Fruit fly (Drosophila melanogaster) whole organism, wandering third instar larva: ENCODE data around the gene Grip84.
A peak's percentile ranks its signal among the peaks of the same experiment; 100 is the strongest.

Experiments used
- Abd-B ChIP-seq: fragments of >200 bp; optimal IDR thresholded peaks from 2 replicates; lab custom pipeline; 2017; ENCODE audit warnings: missing biosample characterization, missing genetic modification characterization
- CG32264 ChIP-seq: fragments of 200-800 bp; sonication (Bioruptor generic); optimal IDR thresholded peaks from 2 replicates; lab custom pipeline; 2016; ENCODE audit warnings: missing biosample characterization, missing genetic modification characterization
- CG9705 ChIP-seq: fragments of 200-800 bp; sonication (Bioruptor generic); optimal IDR thresholded peaks from 2 replicates; lab custom pipeline; 2018; ENCODE audit warnings: missing biosample characterization, mild to moderate bottlenecking, missing genetic modification characterization
- Dfd ChIP-seq: fragments of >200 bp; optimal IDR thresholded peaks from 2 replicates; lab custom pipeline; 2017; ENCODE audit warnings: missing biosample characterization, missing genetic modification characterization
- Dif ChIP-seq: fragments of 200-275, 200-300 bp; sonication (Bioruptor generic); optimal IDR thresholded peaks from 2 replicates; lab custom pipeline; 2018; ENCODE audit warnings: missing biosample characterization, missing genetic modification characterization; ENCODE audit not compliant: partially characterized antibody
- GATAd ChIP-seq: sonication (Bioruptor generic); optimal IDR thresholded peaks from 2 replicates; lab custom pipeline; 2016; ENCODE audit warnings: missing biosample characterization, missing genetic modification characterization
- HLH106 ChIP-seq: fragments of 200-800 bp; optimal IDR thresholded peaks from 3 replicates; lab custom pipeline; 2019; ENCODE audit warnings: missing biosample characterization, mild to moderate bottlenecking, missing genetic modification characterization, moderate library complexity
- Hnf4 ChIP-seq: fragments of 200-800 bp; sonication (Bioruptor generic); optimal IDR thresholded peaks from 2 replicates; lab custom pipeline; 2016; ENCODE audit warnings: missing biosample characterization, mild to moderate bottlenecking, missing genetic modification characterization
- Hr78 ChIP-seq: fragments of >200 bp; optimal IDR thresholded peaks from 2 replicates; lab custom pipeline; 2017; ENCODE audit warnings: missing biosample characterization, missing genetic modification characterization
- Hr83 ChIP-seq: fragments of 200-300 bp; sonication (Bioruptor generic); optimal IDR thresholded peaks from 2 replicates; lab custom pipeline; 2016; ENCODE audit warnings: missing biosample characterization, mild to moderate bottlenecking, missing genetic modification characterization, moderate library complexity; ENCODE audit not compliant: poor library complexity, severe bottlenecking
- Myc ChIP-seq: fragments of >200 bp; optimal IDR thresholded peaks from 2 replicates; lab custom pipeline; 2017
- N ChIP-seq: fragments of >200 bp; optimal IDR thresholded peaks from 2 replicates; lab custom pipeline; 2018; ENCODE audit warnings: missing biosample characterization, missing external identifiers, missing genetic modification characterization
- Sp1 ChIP-seq: fragments of 200-800 bp; sonication (Bioruptor generic); optimal IDR thresholded peaks from 3 replicates; lab custom pipeline; 2019; ENCODE audit warnings: missing biosample characterization, mild to moderate bottlenecking, missing genetic modification characterization, moderate library complexity
- Vsx2 ChIP-seq: fragments of 200-300, 225-300 bp; sonication (Bioruptor generic); optimal IDR thresholded peaks from 2 replicates; lab custom pipeline; 2018; ENCODE audit warnings: missing biosample characterization, missing genetic modification characterization; ENCODE audit not compliant: partially characterized antibody
- brk ChIP-seq: fragments of 200-800 bp; sonication (Bioruptor generic); optimal IDR thresholded peaks from 2 replicates; lab custom pipeline; 2016; ENCODE audit warnings: missing biosample characterization, mild to moderate bottlenecking, missing genetic modification characterization
- dl ChIP-seq, 2 experiments: fragments of 175-275, 200-275 bp in 1 of 2; fragments of 200-275 bp in 1 of 2; sonication (Bioruptor generic); optimal IDR thresholded peaks; lab custom pipeline; 2018; ENCODE audit warnings: mild to moderate bottlenecking in 2 of 2, missing biosample characterization in 2 of 2, missing genetic modification characterization in 2 of 2, moderate library complexity in 2 of 2; ENCODE audit not compliant: partially characterized antibody in 2 of 2, insufficient read depth in 1 of 2
- dmrt93B ChIP-seq: fragments of 200-800 bp; sonication (Bioruptor generic); optimal IDR thresholded peaks from 2 replicates; lab custom pipeline; 2018; ENCODE audit warnings: missing biosample characterization, mild to moderate bottlenecking, missing genetic modification characterization
- foxo ChIP-seq, 2 experiments: fragments of 200-800 bp; sonication (Bioruptor generic); optimal IDR thresholded peaks; 2 replicates in 1 of 2; 3 replicates in 1 of 2; lab custom pipeline; 2016 to 2017; ENCODE audit warnings: missing biosample characterization in 2 of 2, missing genetic modification characterization in 2 of 2
- fru ChIP-seq: fragments of 200-800 bp; sonication (Bioruptor generic); optimal IDR thresholded peaks from 3 replicates; lab custom pipeline; 2016; ENCODE audit warnings: missing biosample characterization, mild to moderate bottlenecking, missing genetic modification characterization
- h ChIP-seq: fragments of 200-800 bp; sonication (Bioruptor generic); optimal IDR thresholded peaks from 3 replicates; lab custom pipeline; 2016; ENCODE audit warnings: missing biosample characterization, mild to moderate bottlenecking, missing genetic modification characterization
- jim ChIP-seq: fragments of 175-275, 200-325 bp; sonication (Bioruptor generic); optimal IDR thresholded peaks from 2 replicates; lab custom pipeline; 2016; ENCODE audit warnings: missing biosample characterization, mild to moderate bottlenecking, missing genetic modification characterization
- lola ChIP-seq: fragments of >200 bp; optimal IDR thresholded peaks from 2 replicates; lab custom pipeline; 2017; ENCODE audit warnings: missing biosample characterization, missing genetic modification characterization
- pan ChIP-seq: fragments of >200 bp; optimal IDR thresholded peaks from 2 replicates; lab custom pipeline; 2017
- rgr ChIP-seq: fragments of 200-800 bp; sonication (Bioruptor generic); optimal IDR thresholded peaks from 3 replicates; lab custom pipeline; 2016; ENCODE audit warnings: missing biosample characterization, mild to moderate bottlenecking, missing genetic modification characterization
- sage ChIP-seq: fragments of 200-800 bp; sonication (Bioruptor generic); optimal IDR thresholded peaks from 2 replicates; lab custom pipeline; 2016; ENCODE audit warnings: missing biosample characterization, mild to moderate bottlenecking, missing genetic modification characterization
- woc ChIP-seq: sonication (Bioruptor generic); optimal IDR thresholded peaks from 2 replicates; lab custom pipeline; 2016; ENCODE audit warnings: missing biosample characterization, mild to moderate bottlenecking, missing genetic modification characterization

Grip84 gene

DNA sequence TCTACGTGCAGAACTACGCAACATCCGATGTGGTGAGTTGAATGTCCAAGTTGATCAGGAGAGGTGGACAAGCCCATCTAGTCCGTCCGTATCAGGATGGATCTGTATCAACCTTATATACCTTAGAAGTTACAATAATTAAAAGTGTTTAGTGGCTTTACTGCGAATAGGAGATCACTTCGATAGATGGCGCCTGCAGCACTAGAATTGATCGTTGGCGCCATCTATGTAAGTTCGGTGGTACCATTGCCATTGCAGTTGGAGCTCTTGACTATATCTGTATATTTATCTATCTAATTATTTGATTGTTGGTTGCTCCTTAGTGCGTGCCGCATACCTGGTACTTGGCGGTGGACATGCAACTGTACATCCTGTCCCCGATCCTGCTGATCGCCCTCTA is 19.6 kb upstream of the Grip84 start:
- TF ChIP-seq Vsx2 = no peak
- no peak for TF ChIP-seq Hnf4 (GFP tag; lab: Kevin White, UChicago)
- no peak for TF ChIP-seq brk
- no peak for TF ChIP-seq Sp1
- TF ChIP-seq h (GFP tag; lab: Kevin White, UChicago) = no peak

DNA sequence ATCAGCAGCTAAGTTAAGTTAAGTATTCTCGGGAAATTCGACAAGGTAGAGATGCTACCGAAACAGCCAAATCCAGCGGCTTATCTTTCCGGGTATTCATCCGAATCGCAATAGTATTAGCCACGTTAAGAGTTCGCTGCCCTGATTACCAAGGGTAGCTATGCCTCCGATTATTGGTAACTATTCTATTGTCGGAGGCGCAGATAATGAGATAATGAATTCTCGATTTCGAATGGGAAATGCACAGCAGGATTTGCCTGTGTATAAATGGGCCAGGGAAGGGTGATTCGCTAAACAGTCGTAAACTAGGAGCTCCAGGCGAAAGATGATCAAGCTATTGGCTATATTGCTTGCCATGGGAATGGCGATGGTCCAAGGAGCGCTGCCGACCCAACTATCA is 17.8 kb upstream of the Grip84 start, which contains the start of gene CG14204:
Gene CG14204 (plus strand): TSS at position 301 of the 400 bp plus-strand sequence.
- TF ChIP-seq Hnf4 (GFP tag; lab: Kevin White, UChicago) (no peak), lola (no peak), foxo (GFP tag; optimal IDR thresholded peaks at IDR 0.05; lab: Kevin White, UChicago) (no peak), Dif (GFP tag; lab: Kevin White, UChicago) (no peak), rgr (no peak), N (GFP tag; lab: Kevin White, UChicago) (no peak)
- TF ChIP-seq, all 38 proteins: peak for 0

DNA sequence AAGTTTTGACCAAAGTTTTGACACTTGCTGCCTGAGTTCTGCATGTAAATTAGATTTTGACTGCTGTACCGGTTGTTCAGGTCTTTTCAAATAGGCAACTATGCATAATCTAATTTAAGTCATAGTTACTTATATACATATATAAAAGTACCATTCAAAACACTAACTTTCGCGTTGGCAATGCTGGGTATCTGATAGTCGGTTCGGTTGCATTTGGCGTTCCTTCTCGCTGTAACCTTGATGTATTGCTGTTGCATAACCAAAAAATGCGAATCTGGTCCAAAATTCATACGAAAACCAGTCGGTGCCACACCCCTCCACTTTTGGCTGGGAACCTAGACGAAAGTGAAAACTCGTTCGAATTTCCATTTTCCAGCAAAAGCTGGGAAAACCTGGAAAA is 17.2 kb upstream of the Grip84 start:
- no peak for TF ChIP-seq Myc (lab: Kevin White, UChicago)
- TF ChIP-seq Dfd (GFP tag; lab: Kevin White, UChicago) = no peak
- no peak for TF ChIP-seq Hr83 (GFP tag; lab: Kevin White, UChicago)

DNA sequence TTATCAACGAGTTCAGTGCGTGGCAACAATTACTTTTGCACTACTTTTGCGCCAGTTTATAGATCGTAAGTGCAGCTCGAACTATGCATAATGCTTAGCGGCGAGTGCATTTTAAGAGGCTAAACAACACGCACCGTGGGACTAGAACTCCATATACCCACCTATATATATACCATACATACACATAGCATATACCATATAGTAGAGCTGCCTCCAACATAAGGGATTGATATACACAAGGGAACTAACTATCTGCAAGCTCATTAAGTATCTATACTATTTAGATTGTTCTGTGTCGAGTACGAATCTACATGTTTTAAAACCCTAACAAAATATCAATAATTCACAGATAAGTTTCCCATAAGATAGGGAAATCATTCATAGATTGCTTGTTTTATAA is 16.3 kb upstream of the Grip84 start, which contains the start of gene CG14218:
Gene CG14218 (minus strand): TSS at position 101 of the 400 bp plus-strand sequence.
- TF ChIP-seq GATAd (GFP tag; lab: Kevin White, UChicago) (no peak), Sp1 (no peak), Hr78 (GFP tag; lab: Kevin White, UChicago) (no peak), HLH106 (no peak), foxo (GFP tag; optimal IDR thresholded peaks at IDR 0.05; lab: Kevin White, UChicago) (no peak), woc (GFP tag; lab: Kevin White, UChicago) (no peak), sage (GFP tag; lab: Kevin White, UChicago) (no peak), Vsx2 (no peak), rgr (no peak), Dfd (GFP tag; lab: Kevin White, UChicago) (no peak), brk (no peak), Dif (GFP tag; lab: Kevin White, UChicago) (no peak), dl (GFP tag; optimal IDR thresholded peaks at IDR 0.05; lab: Kevin White, UChicago; ENCODE audit: insufficient read depth in 1 of 2, partially characterized antibody in 2 of 2) (no peak), fru (GFP tag; lab: Kevin White, UChicago) (no peak), pan (lab: Kevin White, UChicago) (no peak), jim (no peak), h (GFP tag; lab: Kevin White, UChicago) (no peak), CG9705 (GFP tag; lab: Kevin White, UChicago) (no peak), CG32264 (GFP tag; lab: Kevin White, UChicago) (no peak), N (GFP tag; lab: Kevin White, UChicago) (no peak)

DNA sequence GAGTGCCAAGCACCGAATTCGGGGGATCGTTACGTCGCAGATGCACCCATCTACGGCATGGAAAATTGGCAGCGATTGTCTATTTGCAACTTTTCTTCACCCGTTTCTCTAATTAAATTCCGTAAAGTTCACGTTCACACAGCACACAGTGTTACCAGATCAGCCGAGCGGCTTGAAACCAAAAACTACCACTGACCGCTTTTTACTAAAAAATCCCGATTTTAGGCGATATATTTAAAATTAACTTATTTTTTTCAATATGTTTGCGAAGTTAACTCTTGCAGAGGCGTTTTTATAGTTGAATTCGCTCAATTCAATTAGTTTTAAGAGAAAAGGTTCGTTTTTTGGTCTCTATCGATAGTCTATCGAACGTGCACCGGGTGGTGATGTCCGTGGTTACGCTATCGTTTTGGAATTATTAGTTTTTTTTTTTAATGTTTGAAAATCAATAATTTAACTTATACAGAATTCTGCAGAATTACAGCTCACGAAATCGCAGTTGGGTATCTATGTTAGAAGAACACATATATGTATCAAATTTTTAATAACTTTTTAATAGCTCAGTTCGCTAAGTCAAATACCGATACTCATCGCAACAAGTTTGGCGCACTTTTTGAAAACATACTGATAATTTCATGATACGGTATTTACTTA is 14.2 kb upstream of the Grip84 start, which contains the start of gene Tao:
Gene Tao (minus strand): TSS at position 153 of the 654 bp plus-strand sequence.
- peak; percentile 11 for TF ChIP-seq woc (GFP tag; lab: Kevin White, UChicago)
- peak; percentile 29 for TF ChIP-seq h (GFP tag; lab: Kevin White, UChicago)
- no peak for TF ChIP-seq HLH106

DNA sequence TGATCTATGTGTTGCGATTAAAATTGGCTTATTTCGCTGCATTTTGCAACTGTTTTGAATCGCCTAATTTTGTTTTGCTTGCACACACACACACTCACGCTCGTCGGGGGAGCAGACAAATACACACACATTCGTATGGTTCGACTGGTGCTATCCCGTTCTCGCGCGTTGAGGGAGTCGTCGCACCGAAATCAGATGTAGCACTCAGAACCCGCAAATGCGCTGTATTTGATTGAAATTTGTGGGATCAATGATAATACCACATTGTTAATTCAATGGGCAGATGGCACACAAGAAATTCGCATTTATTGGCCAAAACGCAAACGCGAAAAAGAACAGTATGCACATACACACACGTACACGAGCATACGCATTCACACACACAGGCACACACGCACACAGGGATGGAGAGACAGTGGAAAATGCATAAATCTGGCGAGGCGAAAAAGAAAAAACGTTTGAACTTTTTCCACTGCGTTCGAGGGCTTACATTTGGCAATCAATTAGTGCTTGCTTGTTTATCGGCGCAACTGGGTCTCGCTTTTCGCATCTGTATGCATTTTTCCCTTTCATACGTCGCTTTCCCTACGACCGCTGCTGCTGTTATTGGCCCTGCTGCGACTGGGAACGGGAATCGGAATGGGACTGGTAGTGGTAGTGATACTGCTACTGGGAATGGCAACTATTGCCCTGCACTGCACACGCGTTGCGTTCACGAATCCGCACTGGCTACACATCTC is 13.5 kb upstream of the Grip84 start:
- peak; percentile 33 for TF ChIP-seq h (GFP tag; lab: Kevin White, UChicago)
- TF ChIP-seq CG32264 (GFP tag; lab: Kevin White, UChicago) = no peak
- peak in 1 of 2 experiments; percentile 33 for TF ChIP-seq foxo (GFP tag; optimal IDR thresholded peaks at IDR 0.05; lab: Kevin White, UChicago)
- no peak for TF ChIP-seq woc (GFP tag; lab: Kevin White, UChicago)
- TF ChIP-seq dmrt93B (GFP tag; lab: Kevin White, UChicago) = no peak
- peak; percentile 24 for TF ChIP-seq Hr78 (GFP tag; lab: Kevin White, UChicago)
- TF ChIP-seq HLH106 = no peak
- TF ChIP-seq N (GFP tag; lab: Kevin White, UChicago) = peak; percentile 89
- peak; percentile 73 for TF ChIP-seq Abd-B (GFP tag; lab: Kevin White, UChicago)
